Worm (Caenorhabditis elegans) whole organism, L2 larva: Measurements from ENCODE around the gene B0393.7.
A peak's percentile ranks its signal among the peaks of the same experiment; 100 is the strongest.

Experiments used
- ama-1 ChIP-seq: fragments of 150-350 bp; optimal IDR thresholded peaks from 2 replicates; lab custom pipeline; 2018; ENCODE audit warnings: inconsistent platforms
- lin-13 ChIP-seq: fragments of 150-350 bp; optimal IDR thresholded peaks from 2 replicates; lab custom pipeline; 2014; ENCODE audit warnings: missing biosample characterization, missing genetic modification reagents, missing genetic modification characterization
- nhr-11 ChIP-seq: fragments of 150-350 bp; optimal IDR thresholded peaks from 2 replicates; lab custom pipeline; 2014; ENCODE audit warnings: missing biosample characterization, missing genetic modification characterization
- nhr-77 ChIP-seq: fragments of 150-350 bp; optimal IDR thresholded peaks from 2 replicates; lab custom pipeline; 2014; ENCODE audit warnings: missing biosample characterization, missing genetic modification characterization
- peb-1 ChIP-seq: fragments of 150-350 bp; optimal IDR thresholded peaks from 2 replicates; lab custom pipeline; 2014; ENCODE audit warnings: missing biosample characterization, missing genetic modification characterization
- unc-39 ChIP-seq: fragments of 150-350 bp; optimal IDR thresholded peaks from 2 replicates; lab custom pipeline; 2014; ENCODE audit warnings: missing biosample characterization, missing genetic modification characterization
- unc-55 ChIP-seq: fragments of 150-350 bp; sonication (generic microtip); optimal IDR thresholded peaks from 3 replicates; lab custom pipeline; 2014; ENCODE audit warnings: missing biosample characterization, missing genetic modification reagents, missing genetic modification characterization
- zag-1 ChIP-seq: fragments of 150-350 bp; optimal IDR thresholded peaks from 2 replicates; lab custom pipeline; 2014; ENCODE audit warnings: missing biosample characterization, missing genetic modification characterization
- ztf-11 ChIP-seq: sonication (generic microtip); optimal IDR thresholded peaks from 2 replicates; lab custom pipeline; 2017; ENCODE audit warnings: missing biosample characterization, missing genetic modification characterization

- no peak for TF ChIP-seq unc-39
- peak; percentile 51 for TF ChIP-seq nhr-77 (tag; lab: Kevin White, UChicago)
- peak; percentile 94 for TF ChIP-seq lin-13 (GFP tag; lab: Kevin White, UChicago)
- TF ChIP-seq ztf-11 (tag; lab: Kevin White, UChicago) = no peak
- TF ChIP-seq nhr-11 = no peak
- peak; percentile 27 for TF ChIP-seq zag-1 (tag; lab: Kevin White, UChicago)
- no peak for TF ChIP-seq peb-1
- peak; percentile 97 for TF ChIP-seq unc-55 (GFP tag; lab: Kevin White, UChicago)
- TF ChIP-seq ama-1 (lab: Kevin White, UChicago) = peak; percentile 64
Observed at ce11 chrIII:4754001-4754561, 23.8 kb downstream of the B0393.7 start, which contains the start of the genes rps-0 and rbg-3.
